Worm (Caenorhabditis elegans) whole organism, L1 larva: ENCODE data around the gene srt-70.

Experiments used
- C16A3.4 ChIP-seq: fragments of 150-350 bp; optimal IDR thresholded peaks from 2 replicates; lab custom pipeline; 2014; ENCODE audit warnings: missing biosample characterization, missing genetic modification characterization
- C34B4.2 ChIP-seq: sonication (generic microtip); optimal IDR thresholded peaks from 2 replicates; lab custom pipeline; 2017; ENCODE audit warnings: mild to moderate bottlenecking, missing genetic modification characterization, missing compliant biosample characterization
- F16B12.6 ChIP-seq: fragments of 150-350 bp; optimal IDR thresholded peaks from 2 replicates; lab custom pipeline; 2014; ENCODE audit warnings: missing biosample characterization, missing genetic modification characterization
- alr-1 ChIP-seq: fragments of 200-800 bp; sonication (Bioruptor generic); optimal IDR thresholded peaks from 2 replicates; lab custom pipeline; 2018; ENCODE audit warnings: borderline replicate concordance, mild to moderate bottlenecking, missing genetic modification characterization, missing compliant biosample characterization
- aly-2 ChIP-seq: fragments of 150-350 bp; optimal IDR thresholded peaks from 2 replicates; lab custom pipeline; 2014; ENCODE audit warnings: missing biosample characterization, missing genetic modification characterization
- ama-1 ChIP-seq: fragments of 150-350 bp; optimal IDR thresholded peaks from 2 replicates; lab custom pipeline; 2014
- blmp-1 ChIP-seq: fragments of 150-350 bp; optimal IDR thresholded peaks from 2 replicates; lab custom pipeline; 2014; ENCODE audit warnings: missing biosample characterization, missing genetic modification characterization
- ceh-8 ChIP-seq: fragments of 200-800 bp; sonication (Bioruptor generic); optimal IDR thresholded peaks from 2 replicates; lab custom pipeline; 2018; ENCODE audit warnings: mild to moderate bottlenecking, missing genetic modification characterization, moderate library complexity, missing compliant biosample characterization
- ceh-82 ChIP-seq, 3 experiments: fragments of 150-350 bp in 1 of 3; sonication (generic microtip) in 2 of 3; optimal IDR thresholded peaks; 2 replicates each; lab custom pipeline; 2014 to 2017; ENCODE audit warnings: missing biosample characterization in 3 of 3, missing genetic modification characterization in 3 of 3
- ceh-88 ChIP-seq: fragments of 200-800 bp; sonication (Bioruptor generic); IDR thresholded peaks from 2 replicates; pipeline ENCODE4 v1.3.6; 2022; ENCODE audit warnings: missing genetic modification characterization, missing compliant biosample characterization
- ceh-90 ChIP-seq: sonication (generic microtip); optimal IDR thresholded peaks from 2 replicates; lab custom pipeline; 2016; ENCODE audit warnings: missing genetic modification characterization, missing compliant biosample characterization
- ces-1 ChIP-seq: fragments of 150-350 bp; optimal IDR thresholded peaks from 2 replicates; lab custom pipeline; 2014; ENCODE audit warnings: missing biosample characterization, missing genetic modification reagents, missing genetic modification characterization
- efl-1 ChIP-seq, 4 experiments: fragments of 150-350 bp; optimal IDR thresholded peaks in 3 of 4; peaks in 1 of 4; 1 replicate in 1 of 4; 2 replicates in 3 of 4; lab custom pipeline; 2014; ENCODE audit warnings: missing biosample characterization in 2 of 4, missing genetic modification characterization in 2 of 4, missing genetic modification reagents in 2 of 4
- egl-13 ChIP-seq: sonication (generic microtip); optimal IDR thresholded peaks from 2 replicates; lab custom pipeline; 2016; ENCODE audit warnings: missing genotype, missing genetic modification reagents, missing genetic modification characterization, missing compliant biosample characterization
- egl-27 ChIP-seq, 2 experiments: fragments of 150-350 bp in 1 of 2; sonication (generic microtip); optimal IDR thresholded peaks; 3 replicates each; lab custom pipeline; 2017 to 2018; ENCODE audit warnings: missing biosample characterization in 2 of 2, missing genetic modification characterization in 2 of 2, missing genetic modification reagents in 2 of 2
- elt-2 ChIP-seq: sonication (generic microtip); optimal IDR thresholded peaks from 2 replicates; lab custom pipeline; 2016; ENCODE audit warnings: missing genetic modification characterization, mild to moderate bottlenecking, inconsistent platforms, missing compliant biosample characterization, missing genetic modification reagents
- fkh-8 ChIP-seq: sonication (generic microtip); optimal IDR thresholded peaks from 2 replicates; lab custom pipeline; 2016; ENCODE audit warnings: mild to moderate bottlenecking, missing genetic modification characterization, missing compliant biosample characterization
- fos-1 ChIP-seq: fragments of 150-350 bp; optimal IDR thresholded peaks from 2 replicates; lab custom pipeline; 2014; ENCODE audit warnings: missing biosample characterization, missing genetic modification characterization
- grh-1 ChIP-seq: fragments of 200-800 bp; sonication (Bioruptor generic); IDR thresholded peaks from 2 replicates; pipeline ENCODE4 v1.3.6; 2022; ENCODE audit warnings: missing genetic modification reagents, missing genetic modification characterization, missing compliant biosample characterization
- hpl-2 ChIP-seq: fragments of 150-350 bp; optimal IDR thresholded peaks from 2 replicates; lab custom pipeline; 2014; ENCODE audit warnings: missing biosample characterization, missing genetic modification reagents, missing genetic modification characterization
- irx-1 ChIP-seq: sonication (generic microtip); optimal IDR thresholded peaks from 2 replicates; lab custom pipeline; 2016; ENCODE audit warnings: missing genetic modification characterization, missing compliant biosample characterization
- isw-1 ChIP-seq: fragments of 200-800 bp; sonication (Bioruptor generic); IDR thresholded peaks from 2 replicates; pipeline ENCODE4 v1.3.6; 2022; ENCODE audit warnings: missing genetic modification characterization, missing compliant biosample characterization
- jun-1 ChIP-seq: fragments of 150-350 bp; optimal IDR thresholded peaks from 2 replicates; lab custom pipeline; 2014; ENCODE audit warnings: missing biosample characterization, missing genetic modification reagents, missing genetic modification characterization
- lin-13 ChIP-seq: fragments of 150-350 bp; optimal IDR thresholded peaks from 2 replicates; lab custom pipeline; 2014; ENCODE audit warnings: missing biosample characterization, missing genetic modification reagents, missing genetic modification characterization
- lin-14 ChIP-seq: fragments of 200-800 bp; sonication (Bioruptor generic); optimal IDR thresholded peaks from 2 replicates; lab custom pipeline; 2018; ENCODE audit warnings: mild to moderate bottlenecking, missing genetic modification characterization, moderate library complexity, missing compliant biosample characterization
- lin-15B ChIP-seq: fragments of 150-350 bp; sonication (generic microtip); optimal IDR thresholded peaks from 3 replicates; lab custom pipeline; 2014; ENCODE audit warnings: missing biosample characterization, missing genetic modification characterization
- lin-35 ChIP-seq, 2 experiments: fragments of 150-350 bp; optimal IDR thresholded peaks; 2 replicates each; lab custom pipeline; 2014; ENCODE audit warnings: missing biosample characterization in 2 of 2, missing genetic modification characterization in 2 of 2, missing genetic modification reagents in 2 of 2
- lin-39 ChIP-seq: fragments of 150-350 bp; optimal IDR thresholded peaks from 2 replicates; lab custom pipeline; 2014; ENCODE audit warnings: missing biosample characterization, missing genetic modification reagents, missing genetic modification characterization
- lir-3 ChIP-seq: sonication (generic microtip); optimal IDR thresholded peaks from 2 replicates; lab custom pipeline; 2016; ENCODE audit warnings: mild to moderate bottlenecking, missing genetic modification characterization, moderate library complexity, missing compliant biosample characterization; ENCODE audit not compliant: poor library complexity
- lsy-2 ChIP-seq, 2 experiments: fragments of 150-350 bp; optimal IDR thresholded peaks; 2 replicates each; lab custom pipeline; 2014; ENCODE audit warnings: missing biosample characterization in 2 of 2, missing genetic modification characterization in 2 of 2
- mab-9 ChIP-seq: fragments of 200-800 bp; sonication (Bioruptor generic); IDR thresholded peaks from 2 replicates; pipeline ENCODE4 v1.3.6; 2022; ENCODE audit warnings: missing genetic modification reagents, missing genetic modification characterization, missing compliant biosample characterization
- mdl-1 ChIP-seq, 2 experiments: fragments of 150-350 bp; optimal IDR thresholded peaks; 2 replicates each; lab custom pipeline; 2014 to 2017; ENCODE audit warnings: missing biosample characterization in 2 of 2, missing genetic modification characterization in 2 of 2, inconsistent platforms in 1 of 2
- mep-1 ChIP-seq: fragments of 150-350 bp; optimal IDR thresholded peaks from 2 replicates; lab custom pipeline; 2014; ENCODE audit warnings: missing biosample characterization, missing genetic modification characterization
- nhr-11 ChIP-seq: fragments of 150-350 bp; optimal IDR thresholded peaks from 2 replicates; lab custom pipeline; 2014; ENCODE audit warnings: missing biosample characterization, missing genetic modification characterization
- nhr-20 ChIP-seq: sonication (generic microtip); optimal IDR thresholded peaks from 2 replicates; lab custom pipeline; 2016; ENCODE audit warnings: mild to moderate bottlenecking, missing genetic modification characterization, missing compliant biosample characterization
- nhr-28 ChIP-seq: fragments of 150-350 bp; optimal IDR thresholded peaks from 2 replicates; lab custom pipeline; 2014; ENCODE audit warnings: missing biosample characterization, missing genetic modification characterization
- nhr-77 ChIP-seq: fragments of 150-350 bp; optimal IDR thresholded peaks from 2 replicates; lab custom pipeline; 2014; ENCODE audit warnings: missing biosample characterization, missing genetic modification characterization
- nhr-84 ChIP-seq: sonication (generic microtip); optimal IDR thresholded peaks from 2 replicates; lab custom pipeline; 2017; ENCODE audit warnings: missing biosample characterization, missing genetic modification characterization
- pax-3 ChIP-seq: fragments of 200-800 bp; sonication (Bioruptor generic); optimal IDR thresholded peaks from 2 replicates; lab custom pipeline; 2018; ENCODE audit warnings: mild to moderate bottlenecking, missing genetic modification characterization, moderate library complexity, missing compliant biosample characterization
- pqm-1 ChIP-seq: sonication (generic microtip); optimal IDR thresholded peaks from 3 replicates; lab custom pipeline; 2017; ENCODE audit warnings: missing biosample characterization, missing genetic modification characterization
- rnt-1 ChIP-seq: sonication (generic microtip); optimal IDR thresholded peaks from 2 replicates; lab custom pipeline; 2016; ENCODE audit warnings: mild to moderate bottlenecking, missing genetic modification characterization, moderate library complexity, missing compliant biosample characterization
- skn-1 ChIP-seq: fragments of 150-350 bp; optimal IDR thresholded peaks from 2 replicates; lab custom pipeline; 2014; ENCODE audit warnings: missing biosample characterization, missing genetic modification characterization
- snpc-4 ChIP-seq: fragments of 150-350 bp; optimal IDR thresholded peaks from 2 replicates; lab custom pipeline; 2014; ENCODE audit warnings: missing biosample characterization, missing genetic modification characterization
- snu-23 ChIP-seq: sonication (generic microtip); optimal IDR thresholded peaks from 2 replicates; lab custom pipeline; 2016; ENCODE audit warnings: missing genetic modification characterization, missing compliant biosample characterization
- sox-4 ChIP-seq: sonication (generic microtip); optimal IDR thresholded peaks from 2 replicates; lab custom pipeline; 2016; ENCODE audit warnings: missing genetic modification characterization, missing compliant biosample characterization
- swsn-7 ChIP-seq: sonication (generic microtip); optimal IDR thresholded peaks from 2 replicates; lab custom pipeline; 2016; ENCODE audit warnings: missing genetic modification characterization, missing compliant biosample characterization
- tbx-2 ChIP-seq: sonication (generic microtip); optimal IDR thresholded peaks from 2 replicates; lab custom pipeline; 2016; ENCODE audit warnings: missing genetic modification characterization, missing compliant biosample characterization
- tlp-1 ChIP-seq: fragments of 150-350 bp; optimal IDR thresholded peaks from 2 replicates; lab custom pipeline; 2014; ENCODE audit warnings: missing biosample characterization, missing genetic modification characterization
- unc-130 ChIP-seq: fragments of 150-350 bp; optimal IDR thresholded peaks from 2 replicates; lab custom pipeline; 2017; ENCODE audit warnings: missing biosample characterization, missing genetic modification characterization, inconsistent platforms
- unc-30 ChIP-seq: sonication (generic microtip); optimal IDR thresholded peaks from 2 replicates; lab custom pipeline; 2017; ENCODE audit warnings: missing biosample characterization, missing genetic modification characterization
- unc-86 ChIP-seq: sonication (generic microtip); optimal IDR thresholded peaks from 2 replicates; lab custom pipeline; 2016; ENCODE audit warnings: missing genetic modification characterization, missing compliant biosample characterization
- xbp-1 ChIP-seq: sonication (generic microtip); optimal IDR thresholded peaks from 2 replicates; lab custom pipeline; 2016; ENCODE audit warnings: missing genetic modification characterization, missing compliant biosample characterization
- zag-1 ChIP-seq: fragments of 150-350 bp; optimal IDR thresholded peaks from 2 replicates; lab custom pipeline; 2014; ENCODE audit warnings: missing biosample characterization, missing genetic modification characterization
- ztf-4 ChIP-seq: fragments of 150-350 bp; optimal IDR thresholded peaks from 2 replicates; lab custom pipeline; 2014; ENCODE audit warnings: missing biosample characterization, missing genetic modification characterization

Gene srt-70

ce11 chrV:5269024-5269535 is 9.7 kb upstream of the srt-70 start, which contains the start of gene penr-1 (continued):
- TF ChIP-seq ces-1 = no peak
- TF ChIP-seq pqm-1 = no peak
- TF ChIP-seq lin-14 (GFP tag; lab: Kevin White, UChicago) = peak; percentile 59
- TF ChIP-seq ama-1 (lab: Kevin White, UChicago) = no peak
- TF ChIP-seq alr-1 (tag; lab: Kevin White, UChicago) = no peak
- TF ChIP-seq egl-27 (tag; optimal IDR thresholded peaks at IDR 0.05; lab: Kevin White, UChicago) = no peak
- peak; percentile 35 for TF ChIP-seq unc-86 (tag; lab: Kevin White, UChicago)
- no peak for TF ChIP-seq lir-3 (tag; lab: Kevin White, UChicago)
- peak; percentile 67 for TF ChIP-seq C16A3.4 (tag; lab: Kevin White, UChicago)
- TF ChIP-seq unc-130 = peak; percentile 69
- TF ChIP-seq nhr-28 = no peak
- peak; percentile 42 for TF ChIP-seq nhr-77 (tag; lab: Kevin White, UChicago)
- TF ChIP-seq mep-1 = peak; percentile 19
- peak in 1 of 2 experiments; percentile 29 for TF ChIP-seq mdl-1 (tag; optimal IDR thresholded peaks at IDR 0.05; lab: Kevin White, UChicago)
- TF ChIP-seq ceh-88 (GFP tag; lab: Robert Waterston, UW) = no peak
- peak; percentile 6 for TF ChIP-seq egl-13 (tag; lab: Kevin White, UChicago)
- TF ChIP-seq jun-1 = peak; percentile 23
- TF ChIP-seq hpl-2 = no peak
- peak; percentile 95 to 96 for TF ChIP-seq efl-1 (optimal IDR thresholded peaks at IDR 0.05; lab: Kevin White, UChicago)
- peak; percentile 94 to 99 for TF ChIP-seq efl-1 (GFP tag; optimal IDR thresholded peaks at IDR 0.05 in 1 of 2; lab: Kevin White, UChicago)
- TF ChIP-seq F16B12.6 (tag; lab: Kevin White, UChicago) = no peak
- TF ChIP-seq ceh-90 (tag; lab: Kevin White, UChicago) = no peak
- peak; percentile 18 for TF ChIP-seq fkh-8 (tag; lab: Kevin White, UChicago)
- TF ChIP-seq nhr-20 (tag; lab: Kevin White, UChicago) = peak; percentile 67
- no peak for TF ChIP-seq fos-1 (tag; lab: Kevin White, UChicago)
- TF ChIP-seq skn-1 = peak; percentile 38
- TF ChIP-seq grh-1 = peak; percentile 33; the same call in 1 of the 2 replicates
- no peak for TF ChIP-seq tlp-1 (tag; lab: Kevin White, UChicago)
- TF ChIP-seq lin-15B (tag; lab: Kevin White, UChicago) = peak; percentile 31
- TF ChIP-seq irx-1 (tag; lab: Kevin White, UChicago) = peak; percentile 16
- peak; percentile 20 for TF ChIP-seq lin-39 (tag; lab: Kevin White, UChicago)
- no peak for TF ChIP-seq unc-30
- TF ChIP-seq ceh-82 (tag; optimal IDR thresholded peaks at IDR 0.05; lab: Kevin White, UChicago) = peak in 1 of 3 experiments; percentile 42
- TF ChIP-seq lsy-2 (tag; optimal IDR thresholded peaks at IDR 0.05; lab: Kevin White, UChicago) = peak; percentile 51 to 74
- no peak for TF ChIP-seq ztf-4 (tag; lab: Kevin White, UChicago)
- no peak for TF ChIP-seq isw-1 (GFP tag; lab: Robert Waterston, UW)
- TF ChIP-seq aly-2 (tag; lab: Kevin White, UChicago) = peak; percentile 20
- no peak for TF ChIP-seq sox-4 (tag; lab: Kevin White, UChicago)
- peak; percentile 59 for TF ChIP-seq tbx-2
- no peak for TF ChIP-seq C34B4.2 (tag; lab: Kevin White, UChicago)
- peak; percentile 47 for TF ChIP-seq swsn-7
- TF ChIP-seq lin-13 (GFP tag; lab: Kevin White, UChicago) = peak; percentile 37
- TF ChIP-seq blmp-1 (tag; lab: Kevin White, UChicago) = peak; percentile 33
- TF ChIP-seq nhr-11 (tag; lab: Kevin White, UChicago) = no peak
- TF ChIP-seq mab-9 (GFP tag; lab: Robert Waterston, UW) = no peak
- TF ChIP-seq elt-2 = peak; percentile 3
- peak; percentile 55 for TF ChIP-seq xbp-1 (tag; lab: Kevin White, UChicago)
- TF ChIP-seq rnt-1 (tag; lab: Kevin White, UChicago) = peak; percentile 61
- no peak for TF ChIP-seq zag-1 (tag; lab: Kevin White, UChicago)
- peak; percentile 96 to 98 for TF ChIP-seq lin-35 (GFP tag; optimal IDR thresholded peaks at IDR 0.05; lab: Kevin White, UChicago)
- no peak for TF ChIP-seq pax-3
- no peak for TF ChIP-seq nhr-84
- TF ChIP-seq snpc-4 (tag; lab: Kevin White, UChicago) = no peak
- TF ChIP-seq snu-23 (GFP tag; lab: Kevin White, UChicago) = peak; percentile 71
- TF ChIP-seq ceh-8 = no peak
